Fruit fly (Drosophila melanogaster) whole organism, embryonic: ENCODE measurements around the gene Aasdh.

Experiments used
- CG10209 ChIP-seq: fragments of 200-800 bp; sonication (Bioruptor generic); optimal IDR thresholded peaks from 3 replicates; lab custom pipeline; 2017; ENCODE audit warnings: missing biosample characterization, mild to moderate bottlenecking, missing genetic modification characterization, missing genetic modification reagents
- CG10543 ChIP-seq: fragments of 200-800 bp; sonication (Bioruptor generic); optimal IDR thresholded peaks from 3 replicates; lab custom pipeline; 2017; ENCODE audit warnings: missing biosample characterization, mild to moderate bottlenecking, missing genetic modification characterization, moderate library complexity
- CG11247 ChIP-seq: fragments of 200-800 bp; sonication (Bioruptor generic); IDR thresholded peaks from 2 replicates; pipeline ENCODE4 v1.3.6; 2022; ENCODE audit warnings: missing biosample characterization, missing genetic modification characterization
- CG12219 ChIP-seq: fragments of 200-800 bp; sonication (Bioruptor generic); optimal IDR thresholded peaks from 3 replicates; lab custom pipeline; 2018; ENCODE audit warnings: missing biosample characterization, mild to moderate bottlenecking, missing genetic modification characterization
- CG12769 ChIP-seq: fragments of 200-800 bp; sonication (Bioruptor generic); optimal IDR thresholded peaks from 2 replicates; lab custom pipeline; 2019; ENCODE audit warnings: missing biosample characterization, mild to moderate bottlenecking, missing genetic modification characterization, moderate library complexity
- CG13775 ChIP-seq: fragments of 200-800 bp; sonication (Bioruptor generic); optimal IDR thresholded peaks from 3 replicates; lab custom pipeline; 2017; ENCODE audit warnings: missing biosample characterization, mild to moderate bottlenecking, missing genetic modification characterization
- CG15011 ChIP-seq: fragments of 200-800 bp; sonication (Bioruptor generic); optimal IDR thresholded peaks from 3 replicates; lab custom pipeline; 2018; ENCODE audit warnings: missing biosample characterization, mild to moderate bottlenecking, missing genetic modification characterization
- CG15479 ChIP-seq: fragments of 200-800 bp; sonication (Bioruptor generic); optimal IDR thresholded peaks from 3 replicates; lab custom pipeline; 2019; ENCODE audit warnings: missing biosample characterization, mild to moderate bottlenecking, missing genetic modification characterization, moderate library complexity
- CG1602 ChIP-seq: fragments of 200-800 bp; sonication (Bioruptor generic); optimal IDR thresholded peaks from 3 replicates; lab custom pipeline; 2016; ENCODE audit warnings: missing biosample characterization, missing genetic modification characterization
- CG16815 ChIP-seq: fragments of 200-800 bp; sonication (Bioruptor generic); optimal IDR thresholded peaks from 3 replicates; lab custom pipeline; 2017; ENCODE audit warnings: missing biosample characterization, mild to moderate bottlenecking, missing genetic modification characterization
- CG17802 ChIP-seq: fragments of 200-800 bp; sonication (Bioruptor generic); optimal IDR thresholded peaks from 2 replicates; lab custom pipeline; 2018; ENCODE audit warnings: missing biosample characterization, mild to moderate bottlenecking, missing genetic modification characterization, moderate library complexity
- CG2889 ChIP-seq: fragments of 200-800 bp; sonication (Bioruptor generic); IDR thresholded peaks from 3 replicates; pipeline ENCODE4 v1.3.6; 2022; ENCODE audit warnings: missing biosample characterization, missing genetic modification characterization
- CG33557 ChIP-seq: fragments of 200-800 bp; sonication (Bioruptor generic); optimal IDR thresholded peaks from 2 replicates; lab custom pipeline; 2019; ENCODE audit warnings: missing biosample characterization, mild to moderate bottlenecking, missing genetic modification characterization, moderate library complexity
- CG34422 ChIP-seq: fragments of 200-800 bp; sonication (Bioruptor generic); IDR thresholded peaks from 3 replicates; pipeline ENCODE4 v1.3.6; 2022; ENCODE audit warnings: missing biosample characterization, missing genetic modification characterization
- CG43689 ChIP-seq: fragments of 200-800 bp; sonication (Bioruptor generic); IDR thresholded peaks from 2 replicates; pipeline ENCODE4 v1.3.6; 2022; ENCODE audit warnings: missing biosample characterization, missing genetic modification characterization
- CG6175 ChIP-seq: fragments of 200-800 bp; sonication (Bioruptor generic); IDR thresholded peaks from 3 replicates; pipeline ENCODE4 v1.3.6; 2022; ENCODE audit warnings: missing biosample characterization, missing genetic modification characterization
- CG7987 ChIP-seq: fragments of 200-800 bp; sonication (Bioruptor generic); optimal IDR thresholded peaks from 2 replicates; lab custom pipeline; 2018; ENCODE audit warnings: missing biosample characterization, mild to moderate bottlenecking, missing genetic modification characterization, moderate library complexity
- CG8765 ChIP-seq: fragments of 200-800 bp; sonication (Bioruptor generic); IDR thresholded peaks from 2 replicates; pipeline ENCODE4 v1.3.6; 2022; ENCODE audit warnings: missing biosample characterization, missing genetic modification characterization
- CG9215 ChIP-seq: fragments of 200-800 bp; sonication (Bioruptor generic); IDR thresholded peaks from 2 replicates; pipeline ENCODE4 v1.3.6; 2022; ENCODE audit warnings: missing biosample characterization, missing genetic modification characterization
- CG9932 ChIP-seq: fragments of 200-800 bp; sonication (Bioruptor generic); IDR thresholded peaks from 2 replicates; pipeline ENCODE4 v1.3.6; 2022; ENCODE audit warnings: missing biosample characterization, missing genetic modification characterization
- Dll ChIP-seq: fragments of 200-800 bp; sonication (Bioruptor generic); IDR thresholded peaks from 4 replicates; pipeline ENCODE4 v1.3.6; 2022; ENCODE audit warnings: missing biosample characterization, missing genetic modification characterization; ENCODE audit not compliant: partially characterized antibody
- Gsc ChIP-seq: fragments of 200-800 bp; sonication (Bioruptor generic); IDR thresholded peaks from 2 replicates; pipeline ENCODE4 v1.3.6; 2022; ENCODE audit warnings: missing biosample characterization, missing genetic modification characterization
- Hand ChIP-seq: fragments of 200-800 bp; sonication (Bioruptor generic); optimal IDR thresholded peaks from 2 replicates; lab custom pipeline; 2017; ENCODE audit warnings: mild to moderate bottlenecking, missing biosample characterization, missing genetic modification reagents, missing genetic modification characterization
- MBD-R2 ChIP-seq: fragments of 200-800 bp; sonication (Bioruptor generic); IDR thresholded peaks from 2 replicates; pipeline ENCODE4 v1.3.6; 2022; ENCODE audit warnings: missing biosample characterization, missing genetic modification characterization
- Med ChIP-seq: fragments of 200-800 bp; sonication (Bioruptor generic); peaks from one replicate; lab custom pipeline; 2016; ENCODE audit warnings: missing biosample characterization, missing genetic modification characterization, mild to moderate bottlenecking, inconsistent platforms, moderate library complexity
- Nf-YA ChIP-seq: fragments of 200-800 bp; sonication (Bioruptor generic); IDR thresholded peaks from 2 replicates; pipeline ENCODE4 v1.3.6; 2022; ENCODE audit warnings: missing biosample characterization, missing genetic modification characterization
- NfI ChIP-seq: fragments of 200-800 bp; sonication (Bioruptor generic); optimal IDR thresholded peaks from 3 replicates; lab custom pipeline; 2018; ENCODE audit warnings: missing biosample characterization, mild to moderate bottlenecking, missing genetic modification characterization, moderate library complexity
- Opbp ChIP-seq: fragments of 200-800 bp; sonication (Bioruptor generic); IDR thresholded peaks from 3 replicates; pipeline ENCODE4 v1.3.6; 2022; ENCODE audit warnings: missing biosample characterization, missing genetic modification characterization; ENCODE audit not compliant: partially characterized antibody
- Pdp1 ChIP-seq, 2 experiments: fragments of 200-800 bp; sonication (Bioruptor generic); optimal IDR thresholded peaks; 3 replicates each; lab custom pipeline; 2016; ENCODE audit warnings: missing biosample characterization in 2 of 2, missing genetic modification characterization in 2 of 2, mild to moderate bottlenecking in 1 of 2, moderate library complexity in 1 of 2
- Ptx1 ChIP-seq: fragments of 200-800 bp; sonication (Bioruptor generic); IDR thresholded peaks from 2 replicates; pipeline ENCODE4 v1.3.6; 2022; ENCODE audit warnings: missing biosample characterization, missing genetic modification characterization
- Rx ChIP-seq: fragments of 200-800 bp; sonication (Bioruptor generic); IDR thresholded peaks from 2 replicates; pipeline ENCODE4 v1.3.6; 2022; ENCODE audit warnings: missing biosample characterization, missing genetic modification characterization
- Sry-δ ChIP-seq: fragments of 200-800 bp; sonication (Bioruptor generic); optimal IDR thresholded peaks from 2 replicates; lab custom pipeline; 2016; ENCODE audit warnings: missing biosample characterization, missing genetic modification characterization
- YL-1 ChIP-seq: fragments of 200-800 bp; sonication (Bioruptor generic); optimal IDR thresholded peaks from 3 replicates; lab custom pipeline; 2017; ENCODE audit warnings: missing biosample characterization, mild to moderate bottlenecking, missing genetic modification characterization
- az2 ChIP-seq: fragments of 200-800 bp; sonication (Bioruptor generic); optimal IDR thresholded peaks from 3 replicates; lab custom pipeline; 2016; ENCODE audit warnings: missing biosample characterization, missing genetic modification characterization
- bbx ChIP-seq: fragments of 200-800 bp; sonication (Bioruptor generic); IDR thresholded peaks from 2 replicates; pipeline ENCODE4 v1.3.6; 2022; ENCODE audit warnings: missing biosample characterization, missing genetic modification characterization; ENCODE audit not compliant: partially characterized antibody
- bcd ChIP-seq: fragments of 200-800 bp; sonication (Bioruptor generic); optimal IDR thresholded peaks from 2 replicates; lab custom pipeline; 2017; ENCODE audit warnings: missing biosample characterization, mild to moderate bottlenecking, missing genetic modification characterization
- bigmax ChIP-seq: fragments of 200-800 bp; sonication (Bioruptor generic); optimal IDR thresholded peaks from 2 replicates; lab custom pipeline; 2018; ENCODE audit warnings: missing biosample characterization, mild to moderate bottlenecking, missing genetic modification characterization
- crc ChIP-seq: fragments of 200-800 bp; sonication (Bioruptor generic); optimal IDR thresholded peaks from 2 replicates; lab custom pipeline; 2016; ENCODE audit warnings: missing biosample characterization, missing genetic modification characterization
- crol ChIP-seq: fragments of 200-800 bp; sonication (Bioruptor generic); IDR thresholded peaks from 2 replicates; pipeline ENCODE4 v1.3.6; 2022; ENCODE audit warnings: missing biosample characterization, missing genetic modification characterization
- dysf ChIP-seq: fragments of 200-800 bp; sonication (Bioruptor generic); IDR thresholded peaks from 3 replicates; pipeline ENCODE4 v1.3.6; 2022; ENCODE audit warnings: missing biosample characterization, missing genetic modification characterization
- ewg ChIP-seq: fragments of 200-800 bp; sonication (Bioruptor generic); optimal IDR thresholded peaks from 3 replicates; lab custom pipeline; 2017; ENCODE audit warnings: mild to moderate bottlenecking, missing biosample characterization, missing genetic modification reagents, missing genetic modification characterization
- gem ChIP-seq: fragments of 200-800 bp; sonication (Bioruptor generic); optimal IDR thresholded peaks from 2 replicates; lab custom pipeline; 2019; ENCODE audit warnings: missing biosample characterization, mild to moderate bottlenecking, missing genetic modification characterization, moderate library complexity
- mam ChIP-seq: fragments of 200-800 bp; sonication (Bioruptor generic); optimal IDR thresholded peaks from 3 replicates; lab custom pipeline; 2016; ENCODE audit warnings: missing biosample characterization, missing genetic modification characterization
- mld ChIP-seq: fragments of 200-800 bp; sonication (Bioruptor generic); IDR thresholded peaks from 3 replicates; pipeline ENCODE4 v1.3.6; 2022; ENCODE audit warnings: missing biosample characterization, missing genetic modification characterization; ENCODE audit not compliant: partially characterized antibody
- onecut ChIP-seq: fragments of 200-800 bp; sonication (Bioruptor generic); IDR thresholded peaks from 2 replicates; pipeline ENCODE4 v1.3.6; 2022; ENCODE audit warnings: missing biosample characterization, missing genetic modification characterization
- peb ChIP-seq: fragments of 200-800 bp; sonication (Bioruptor generic); IDR thresholded peaks from 2 replicates; pipeline ENCODE4 v1.3.6; 2022; ENCODE audit warnings: missing biosample characterization, missing genetic modification characterization
- run ChIP-seq: fragments of 200-800 bp; sonication (Bioruptor generic); optimal IDR thresholded peaks from 3 replicates; lab custom pipeline; 2018; ENCODE audit warnings: missing biosample characterization, mild to moderate bottlenecking, missing genetic modification characterization
- sd ChIP-seq: fragments of 200-800 bp; sonication (Bioruptor generic); optimal IDR thresholded peaks from 3 replicates; lab custom pipeline; 2018; ENCODE audit warnings: missing biosample characterization, mild to moderate bottlenecking, missing genetic modification characterization, moderate library complexity
- sna ChIP-seq: fragments of 200-800 bp; sonication (Bioruptor generic); IDR thresholded peaks from 2 replicates; pipeline ENCODE4 v1.3.6; 2022; ENCODE audit warnings: missing biosample characterization, missing genetic modification characterization; ENCODE audit not compliant: partially characterized antibody
- unc-4 ChIP-seq: fragments of 200-800 bp; sonication (Bioruptor generic); IDR thresholded peaks from 2 replicates; pipeline ENCODE4 v1.3.6; 2022; ENCODE audit warnings: missing biosample characterization, missing genetic modification characterization; ENCODE audit not compliant: partially characterized antibody

Gene Aasdh

DNA sequence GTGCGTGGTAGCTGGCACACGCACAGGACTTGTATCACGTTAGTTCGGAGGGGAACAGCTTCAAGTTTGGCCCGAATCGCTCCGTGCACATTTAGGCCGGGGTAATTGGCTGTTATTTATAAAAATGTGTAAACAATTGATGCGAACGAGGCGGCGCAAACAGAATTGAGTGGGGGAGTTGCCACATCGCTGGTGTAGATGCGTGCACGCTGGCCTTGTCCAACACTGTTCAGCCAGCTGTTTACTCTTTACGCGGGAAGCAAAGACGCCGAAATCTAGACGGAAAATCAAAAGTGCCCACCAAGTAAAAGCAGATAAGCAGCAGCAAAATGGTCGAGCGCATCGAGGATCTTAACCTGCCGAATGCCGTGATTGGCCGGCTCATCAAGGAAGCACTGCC lies 12.2 kb downstream of the Aasdh start, which contains the start of the genes D12 and Chrac-14 (continued):
- peak; percentile 39; the same call in 1 of the 3 replicates for TF ChIP-seq CG34422 (GFP tag; lab: Robert Waterston, UW)
- no peak for TF ChIP-seq bbx
- no peak for TF ChIP-seq unc-4 (GFP tag; lab: Robert Waterston, UW)
- peak; percentile 98 for TF ChIP-seq MBD-R2
- no peak for TF ChIP-seq CG13775
- no peak for TF ChIP-seq gem (tag; lab: Kevin White, UChicago)
- TF ChIP-seq CG12769, result no peak
- TF ChIP-seq CG6175 (GFP tag; lab: Robert Waterston, UW), result no peak
- 0 out of 2 replicates have a peak, but pooled peaks have one; percentile 2 for TF ChIP-seq Rx
- no peak for TF ChIP-seq CG2889
- TF ChIP-seq CG15479 (GFP tag; lab: Kevin White, UChicago), result no peak
- no peak for TF ChIP-seq run (tag; lab: Kevin White, UChicago)
- no peak for TF ChIP-seq CG10543 (GFP tag; lab: Kevin White, UChicago)
- no peak for TF ChIP-seq CG17802 (tag; lab: Kevin White, UChicago)
- peak; percentile 37 for TF ChIP-seq ewg
- no peak for TF ChIP-seq NfI (GFP tag; lab: Kevin White, UChicago)
- TF ChIP-seq CG10209 (GFP tag; lab: Kevin White, UChicago), result no peak
- no peak for TF ChIP-seq crc (GFP tag; lab: Kevin White, UChicago)
- no peak for TF ChIP-seq bigmax (GFP tag; lab: Kevin White, UChicago)
- no peak for TF ChIP-seq mld (GFP tag; lab: Robert Waterston, UW)
- no peak for TF ChIP-seq CG16815 (GFP tag; lab: Kevin White, UChicago)
- TF ChIP-seq CG1602 (GFP tag; lab: Kevin White, UChicago), result no peak
- TF ChIP-seq CG11247, result no peak
- no peak for TF ChIP-seq bcd (GFP tag; lab: Kevin White, UChicago)
- TF ChIP-seq az2 (GFP tag; lab: Kevin White, UChicago), result no peak
- TF ChIP-seq onecut (GFP tag; lab: Robert Waterston, UW), result no peak
- TF ChIP-seq Hand (GFP tag; lab: Kevin White, UChicago), result no peak
- TF ChIP-seq CG7987 (GFP tag; lab: Kevin White, UChicago), result no peak
- no peak for TF ChIP-seq sna (GFP tag; lab: Robert Waterston, UW)
- no peak for TF ChIP-seq CG43689 (GFP tag; lab: Robert Waterston, UW)
- no peak for TF ChIP-seq CG12219 (GFP tag; lab: Kevin White, UChicago)
- TF ChIP-seq Dll (GFP tag; lab: Robert Waterston, UW), result 0 out of 4 replicates have a peak, but pooled peaks have one; percentile 26
- peak; percentile 37 for TF ChIP-seq mam (GFP tag; lab: Kevin White, UChicago)
- peak; percentile 39; the same call in 1 of the 2 replicates for TF ChIP-seq CG9932
- TF ChIP-seq Opbp (GFP tag; lab: Robert Waterston, UW), result 0 out of 3 replicates have a peak, but pooled peaks have one; percentile 7
- peak; percentile 22 for TF ChIP-seq Sry-δ
- TF ChIP-seq YL-1, result peak; percentile 45
- TF ChIP-seq sd (tag; lab: Kevin White, UChicago), result no peak
- TF ChIP-seq Med (GFP tag; lab: Kevin White, UChicago), result no peak
- TF ChIP-seq CG33557, result no peak
- no peak for TF ChIP-seq Nf-YA (GFP tag; lab: Robert Waterston, UW)
- TF ChIP-seq CG8765 (GFP tag; lab: Robert Waterston, UW), result no peak
- TF ChIP-seq Pdp1 (GFP tag; optimal IDR thresholded peaks at IDR 0.05; lab: Kevin White, UChicago), result no peak
- TF ChIP-seq peb (GFP tag; lab: Robert Waterston, UW), result no peak
- TF ChIP-seq Gsc, result no peak
- no peak for TF ChIP-seq Ptx1 (GFP tag; lab: Robert Waterston, UW)
- TF ChIP-seq crol, result no peak
- no peak for TF ChIP-seq CG9215 (GFP tag; lab: Robert Waterston, UW)
- TF ChIP-seq dysf (GFP tag; lab: Robert Waterston, UW), result 0 out of 3 replicates have a peak, but pooled peaks have one; percentile 15
- no peak for TF ChIP-seq CG15011 (GFP tag; lab: Kevin White, UChicago)
